Comparison of ENCODE assay signal across 1 fruit fly cellular context in the genomic region with DNA sequence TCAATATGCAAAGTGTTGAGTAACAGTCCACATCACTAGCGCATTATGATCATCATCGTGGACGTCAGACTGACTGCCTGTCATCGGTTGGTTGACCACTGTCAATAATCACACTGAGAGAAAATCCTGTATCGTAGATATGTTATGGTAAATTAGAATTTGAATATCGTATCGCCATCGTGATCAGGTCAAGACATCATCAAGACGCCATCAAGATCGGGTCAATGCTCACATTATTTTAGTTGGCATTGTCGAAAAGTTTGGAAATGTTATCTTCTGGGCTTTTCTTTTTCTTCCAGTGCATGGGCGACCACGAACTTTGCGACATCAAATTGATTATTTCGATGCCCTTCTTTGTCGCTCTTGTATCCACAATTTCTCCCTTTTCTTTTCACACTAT.
TF ChIP-seq lines count a peak whose summit lies in the region.

No protein-coding gene starts in this region.

TF ChIP-seq in whole organism, embryonic, 481 proteins besides CTCF, POLR2A, EP300 and RAD21 (continued from another document and continues in another):
- peak; percentile 60 for TF ChIP-seq CG4617 (GFP tag; optimal IDR thresholded peaks at IDR 0.05; lab: Kevin White, UChicago; ENCODE audit: borderline replicate concordance)
- peak; percentile 86 for TF ChIP-seq CG17829 (tag; optimal IDR thresholded peaks at IDR 0.05; lab: Kevin White, UChicago)
- TF ChIP-seq CG31365 (tag; optimal IDR thresholded peaks at IDR 0.05; lab: Kevin White, UChicago): peak; percentile 73
- no peak for TF ChIP-seq B-H2 (GFP tag; optimal IDR thresholded peaks at IDR 0.05; lab: Kevin White, UChicago)
- peak; percentile 83 for TF ChIP-seq CG14710 (tag; optimal IDR thresholded peaks at IDR 0.05; lab: Kevin White, UChicago)
- TF ChIP-seq CG2712 (tag; optimal IDR thresholded peaks at IDR 0.05; lab: Kevin White, UChicago): peak; percentile 88
- TF ChIP-seq CG1832 (GFP tag; optimal IDR thresholded peaks at IDR 0.05; lab: Kevin White, UChicago): no peak
- TF ChIP-seq CG2875 (GFP tag; optimal IDR thresholded peaks at IDR 0.05; lab: Kevin White, UChicago): peak; percentile 92
- peak; percentile 82 for TF ChIP-seq CG6689 (GFP tag; IDR thresholded peaks at IDR 0.05; lab: Robert Waterston, UW)
- TF ChIP-seq CG4282 (GFP tag; optimal IDR thresholded peaks at IDR 0.05; lab: Kevin White, UChicago): peak; percentile 78
- TF ChIP-seq ERR (GFP tag; optimal IDR thresholded peaks at IDR 0.05; lab: Kevin White, UChicago): peak; percentile 84
- peak; percentile 90 for TF ChIP-seq CG8924 (tag; optimal IDR thresholded peaks at IDR 0.05; lab: Kevin White, UChicago)
- TF ChIP-seq CG7556 (GFP tag; optimal IDR thresholded peaks at IDR 0.05; lab: Kevin White, UChicago): peak; percentile 91
- TF ChIP-seq Spps (tag; optimal IDR thresholded peaks at IDR 0.05; lab: Kevin White, UChicago): peak; percentile 78
- no peak for TF ChIP-seq z (GFP tag; IDR thresholded peaks at IDR 0.05; lab: Robert Waterston, UW)
- peak; percentile 93 for TF ChIP-seq Dad (GFP tag; optimal IDR thresholded peaks at IDR 0.05; lab: Kevin White, UChicago)
- TF ChIP-seq tup (GFP tag; optimal IDR thresholded peaks at IDR 0.05; lab: Kevin White, UChicago): peak; percentile 79
- peak; percentile 86 for TF ChIP-seq NK7.1 (GFP tag; optimal IDR thresholded peaks at IDR 0.05; lab: Kevin White, UChicago)
- TF ChIP-seq CG6175 (GFP tag; IDR thresholded peaks at IDR 0.05; lab: Robert Waterston, UW): peak; percentile 49; the same call in 1 of the 3 replicates
- peak; percentile 84 for TF ChIP-seq gcm2 (GFP tag; optimal IDR thresholded peaks at IDR 0.05; lab: Kevin White, UChicago)
- TF ChIP-seq Bgb (GFP tag; IDR thresholded peaks at IDR 0.05; lab: Robert Waterston, UW; ENCODE audit: partially characterized antibody): no peak
- peak; percentile 88 for TF ChIP-seq fu2 (GFP tag; optimal IDR thresholded peaks at IDR 0.05; lab: Kevin White, UChicago)
- TF ChIP-seq Hsf (GFP tag; optimal IDR thresholded peaks at IDR 0.05; lab: Kevin White, UChicago): peak; percentile 91
- TF ChIP-seq Drgx (GFP tag; IDR thresholded peaks at IDR 0.05; lab: Robert Waterston, UW): peak; percentile 63
- TF ChIP-seq br (optimal IDR thresholded peaks at IDR 0.05; lab: Kevin White, UChicago): no peak
- peak; percentile 83 for TF ChIP-seq CG6254 (GFP tag; optimal IDR thresholded peaks at IDR 0.05; lab: Kevin White, UChicago)
- peak; percentile 95 for TF ChIP-seq dmrt99B (tag; optimal IDR thresholded peaks at IDR 0.05; lab: Kevin White, UChicago)
- no peak for TF ChIP-seq CG34224 (GFP tag; IDR thresholded peaks at IDR 0.05; lab: Robert Waterston, UW; ENCODE audit: partially characterized antibody)
- peak; percentile 87 for TF ChIP-seq repo (GFP tag; optimal IDR thresholded peaks at IDR 0.05; lab: Kevin White, UChicago)
- TF ChIP-seq MTF-1 (GFP tag; optimal IDR thresholded peaks at IDR 0.05; lab: Kevin White, UChicago; ENCODE audit: borderline replicate concordance): peak; percentile 86
- no peak for TF ChIP-seq prd (optimal IDR thresholded peaks at IDR 0.05; lab: Kevin White, UChicago)
- TF ChIP-seq prd (GFP tag; IDR thresholded peaks at IDR 0.05; lab: Robert Waterston, UW): peak; percentile 87
- peak; percentile 48 for TF ChIP-seq mirr (GFP tag; optimal IDR thresholded peaks at IDR 0.05; lab: Kevin White, UChicago)
- TF ChIP-seq p53 (GFP tag; optimal IDR thresholded peaks at IDR 0.05; lab: Kevin White, UChicago): peak; percentile 80
- TF ChIP-seq Lhr (GFP tag; optimal IDR thresholded peaks at IDR 0.05; lab: Kevin White, UChicago): peak; percentile 72
- TF ChIP-seq CG9215 (GFP tag; IDR thresholded peaks at IDR 0.05; lab: Robert Waterston, UW): peak; percentile 43; the same call in 1 of the 2 replicates
- TF ChIP-seq Asciz (GFP tag; optimal IDR thresholded peaks at IDR 0.05; lab: Kevin White, UChicago): peak; percentile 91
- peak; percentile 56; the same call in 1 of the 3 replicates for TF ChIP-seq CG7357 (GFP tag; IDR thresholded peaks at IDR 0.05; lab: Robert Waterston, UW)
- no peak for TF ChIP-seq sna (GFP tag; IDR thresholded peaks at IDR 0.05; lab: Robert Waterston, UW; ENCODE audit: partially characterized antibody)
- peak; percentile 79 for TF ChIP-seq CG3281 (GFP tag; optimal IDR thresholded peaks at IDR 0.05; lab: Kevin White, UChicago)
- peak; percentile 84 for TF ChIP-seq slp2 (GFP tag; optimal IDR thresholded peaks at IDR 0.05; lab: Kevin White, UChicago)
- peak; percentile 80 for TF ChIP-seq CG14441 (GFP tag; IDR thresholded peaks at IDR 0.05; lab: Robert Waterston, UW)
- TF ChIP-seq zen2 (GFP tag; IDR thresholded peaks at IDR 0.05; lab: Robert Waterston, UW; ENCODE audit: partially characterized antibody): no peak
- TF ChIP-seq ase (GFP tag; IDR thresholded peaks at IDR 0.05; lab: Robert Waterston, UW): peak; percentile 71; the same call in 2 of the 3 replicates
- TF ChIP-seq CG17912 (GFP tag; optimal IDR thresholded peaks at IDR 0.05; lab: Kevin White, UChicago): peak; percentile 80
- TF ChIP-seq chm (GFP tag; IDR thresholded peaks at IDR 0.05; lab: Robert Waterston, UW): peak; percentile 74; the same call in 1 of the 2 replicates
- TF ChIP-seq CG13296 (GFP tag; optimal IDR thresholded peaks at IDR 0.05; lab: Kevin White, UChicago): peak; percentile 79
- peak; percentile 96 for TF ChIP-seq unpg (GFP tag; optimal IDR thresholded peaks at IDR 0.05; lab: Kevin White, UChicago)
- no peak for TF ChIP-seq hb (GFP tag; IDR thresholded peaks at IDR 0.05; lab: Robert Waterston, UW; ENCODE audit: partially characterized antibody)
- peak; percentile 32 for TF ChIP-seq CG7987 (GFP tag; optimal IDR thresholded peaks at IDR 0.05; lab: Kevin White, UChicago)
- peak; percentile 86 for TF ChIP-seq ttk (GFP tag; IDR thresholded peaks at IDR 0.05; lab: Robert Waterston, UW)
- peak; percentile 62 for TF ChIP-seq CG15514 (GFP tag; optimal IDR thresholded peaks at IDR 0.05; lab: Kevin White, UChicago)
- peak; percentile 80 for TF ChIP-seq lmd (GFP tag; IDR thresholded peaks at IDR 0.05; lab: Robert Waterston, UW)
- peak; percentile 93 for TF ChIP-seq PHDP (tag; optimal IDR thresholded peaks at IDR 0.05; lab: Kevin White, UChicago)
- TF ChIP-seq CG30020 (tag; optimal IDR thresholded peaks at IDR 0.05; lab: Kevin White, UChicago): peak; percentile 26
- TF ChIP-seq CG18619 (GFP tag; optimal IDR thresholded peaks at IDR 0.05; lab: Kevin White, UChicago): peak; percentile 86
- peak; percentile 87 for TF ChIP-seq nerfin-1 (tag; optimal IDR thresholded peaks at IDR 0.05; lab: Kevin White, UChicago)
- no peak for TF ChIP-seq Dref (GFP tag; IDR thresholded peaks at IDR 0.05; lab: Robert Waterston, UW)
- TF ChIP-seq dpn (GFP tag; optimal IDR thresholded peaks at IDR 0.05; lab: Kevin White, UChicago): peak; percentile 91 to 94
- peak; percentile 92 for TF ChIP-seq CG8388 (GFP tag; optimal IDR thresholded peaks at IDR 0.05; lab: Kevin White, UChicago)
- no peak for TF ChIP-seq GATAe (GFP tag; conservative IDR thresholded peaks at IDR 0.05; lab: Robert Waterston, UW)
- TF ChIP-seq CG33557 (GFP tag; optimal IDR thresholded peaks at IDR 0.05; lab: Kevin White, UChicago): peak; percentile 85
- TF ChIP-seq CG6683 (GFP tag; optimal IDR thresholded peaks at IDR 0.05; lab: Kevin White, UChicago): peak; percentile 66
- TF ChIP-seq sr (GFP tag; IDR thresholded peaks at IDR 0.05; lab: Robert Waterston, UW): no peak; the same call in 2 of the 3 replicates
- peak; percentile 72 for TF ChIP-seq croc (GFP tag; conservative IDR thresholded peaks at IDR 0.05; lab: Robert Waterston, UW)
- TF ChIP-seq eve (GFP tag; optimal IDR thresholded peaks at IDR 0.05; lab: Kevin White, UChicago): peak in 1 of 2 experiments; percentile 96
- TF ChIP-seq knrl (GFP tag; IDR thresholded peaks at IDR 0.05; lab: Robert Waterston, UW; ENCODE audit: partially characterized antibody): no peak
- TF ChIP-seq amos (GFP tag; IDR thresholded peaks at IDR 0.05; lab: Robert Waterston, UW; ENCODE audit: partially characterized antibody): no peak
- TF ChIP-seq Hr39 (optimal IDR thresholded peaks at IDR 0.05; lab: Kevin White, UChicago): no peak
- no peak for TF ChIP-seq bigmax (GFP tag; optimal IDR thresholded peaks at IDR 0.05; lab: Kevin White, UChicago)
- TF ChIP-seq lov (optimal IDR thresholded peaks at IDR 0.05; lab: Kevin White, UChicago): no peak
- peak; percentile 80; the same call in 2 of the 3 replicates for TF ChIP-seq lov (GFP tag; IDR thresholded peaks at IDR 0.05; lab: Robert Waterston, UW)
- 0 out of 2 replicates have a peak, but pooled peaks have one; percentile 36 for TF ChIP-seq ham (GFP tag; IDR thresholded peaks at IDR 0.05; lab: Robert Waterston, UW)
- no peak for TF ChIP-seq Dp (GFP tag; optimal IDR thresholded peaks at IDR 0.05; lab: Kevin White, UChicago)
- peak; percentile 71 for TF ChIP-seq nau (GFP tag; optimal IDR thresholded peaks at IDR 0.05; lab: Kevin White, UChicago)
- peak; percentile 86 for TF ChIP-seq Sox100B (GFP tag; optimal IDR thresholded peaks at IDR 0.05; lab: Kevin White, UChicago)
- TF ChIP-seq CG6765 (GFP tag; optimal IDR thresholded peaks at IDR 0.05; lab: Kevin White, UChicago): peak; percentile 80
- peak; percentile 86 for TF ChIP-seq Side (GFP tag; optimal IDR thresholded peaks at IDR 0.05; lab: Kevin White, UChicago)
- TF ChIP-seq CG12744 (GFP tag; optimal IDR thresholded peaks at IDR 0.05; lab: Kevin White, UChicago): peak; percentile 72
- no peak for TF ChIP-seq Kr (GFP tag; optimal IDR thresholded peaks at IDR 0.05; lab: Kevin White, UChicago)
- TF ChIP-seq CG11723 (GFP tag; optimal IDR thresholded peaks at IDR 0.05; lab: Kevin White, UChicago): peak; percentile 87
- no peak for TF ChIP-seq toy (GFP tag; IDR thresholded peaks at IDR 0.05; lab: Robert Waterston, UW)
- TF ChIP-seq CG3407 (GFP tag; optimal IDR thresholded peaks at IDR 0.05; lab: Kevin White, UChicago): peak; percentile 80
- TF ChIP-seq CG2116 (GFP tag; optimal IDR thresholded peaks at IDR 0.05; lab: Kevin White, UChicago): peak; percentile 53
- peak; percentile 65 for TF ChIP-seq CG12236 (GFP tag; optimal IDR thresholded peaks at IDR 0.05; lab: Kevin White, UChicago)
- no peak for TF ChIP-seq HLH4C (GFP tag; IDR thresholded peaks at IDR 0.05; lab: Robert Waterston, UW; ENCODE audit: partially characterized antibody)
- TF ChIP-seq psq (GFP tag; optimal IDR thresholded peaks at IDR 0.05; lab: Kevin White, UChicago): peak; percentile 76
- TF ChIP-seq Oli (tag; optimal IDR thresholded peaks at IDR 0.05; lab: Kevin White, UChicago): peak; percentile 94
- TF ChIP-seq CG9609 (GFP tag; optimal IDR thresholded peaks at IDR 0.05; lab: Kevin White, UChicago): peak; percentile 92
- peak; percentile 67 for TF ChIP-seq CG18011 (GFP tag; optimal IDR thresholded peaks at IDR 0.05; lab: Kevin White, UChicago)
- no peak for TF ChIP-seq CG7271 (tag; optimal IDR thresholded peaks at IDR 0.05; lab: Kevin White, UChicago)
- TF ChIP-seq az2 (GFP tag; optimal IDR thresholded peaks at IDR 0.05; lab: Kevin White, UChicago): peak; percentile 91
- no peak for TF ChIP-seq unc-4 (GFP tag; IDR thresholded peaks at IDR 0.05; lab: Robert Waterston, UW; ENCODE audit: partially characterized antibody)
- TF ChIP-seq CG17568 (GFP tag; optimal IDR thresholded peaks at IDR 0.05; lab: Kevin White, UChicago): peak; percentile 88
- TF ChIP-seq CG1602 (GFP tag; optimal IDR thresholded peaks at IDR 0.05; lab: Kevin White, UChicago): peak; percentile 85
- peak; percentile 89 for TF ChIP-seq ken (GFP tag; IDR thresholded peaks at IDR 0.05; lab: Robert Waterston, UW)
- peak; percentile 90 for TF ChIP-seq HmgZ (tag; optimal IDR thresholded peaks at IDR 0.05; lab: Kevin White, UChicago)
- peak in 1 of 3 experiments; percentile 69 for TF ChIP-seq Stat92E (GFP tag; optimal IDR thresholded peaks at IDR 0.05; lab: Kevin White, UChicago)
- no peak for TF ChIP-seq D (optimal IDR thresholded peaks at IDR 0.05; lab: Kevin White, UChicago)
- TF ChIP-seq D (GFP tag; optimal IDR thresholded peaks at IDR 0.05; lab: Kevin White, UChicago): peak; percentile 88
- peak; percentile 22 for TF ChIP-seq Sry-β (GFP tag; optimal IDR thresholded peaks at IDR 0.05; lab: Kevin White, UChicago)
- TF ChIP-seq CG14667 (GFP tag; IDR thresholded peaks at IDR 0.05; lab: Robert Waterston, UW): peak; percentile 78
- TF ChIP-seq ato (GFP tag; IDR thresholded peaks at IDR 0.05; lab: Robert Waterston, UW; ENCODE audit: partially characterized antibody): no peak
- TF ChIP-seq CG6854 (GFP tag; optimal IDR thresholded peaks at IDR 0.05; lab: Kevin White, UChicago): peak; percentile 24
- TF ChIP-seq CG12299 (tag; optimal IDR thresholded peaks at IDR 0.05; lab: Kevin White, UChicago): peak; percentile 88
- peak in 1 of 2 experiments; percentile 92 for TF ChIP-seq Hr78 (GFP tag; optimal IDR thresholded peaks at IDR 0.05; lab: Kevin White, UChicago)
- TF ChIP-seq so (GFP tag; IDR thresholded peaks at IDR 0.05; lab: Robert Waterston, UW): peak; percentile 65; the same call in 2 of the 3 replicates
- TF ChIP-seq Dip2 (GFP tag; IDR thresholded peaks at IDR 0.05; lab: Robert Waterston, UW): no peak
- TF ChIP-seq zfh2 (GFP tag; optimal IDR thresholded peaks at IDR 0.05; lab: Kevin White, UChicago): peak; percentile 82
- TF ChIP-seq yki (optimal IDR thresholded peaks at IDR 0.05; lab: Kevin White, UChicago): no peak
- TF ChIP-seq CG2199 (GFP tag; IDR thresholded peaks at IDR 0.05; lab: Robert Waterston, UW): 0 out of 3 replicates have a peak, but pooled peaks have one; percentile 43
- TF ChIP-seq pros (GFP tag; optimal IDR thresholded peaks at IDR 0.05; lab: Kevin White, UChicago): peak; percentile 72
- peak; percentile 22; the same call in 1 of the 2 replicates for TF ChIP-seq Adf1 (GFP tag; IDR thresholded peaks at IDR 0.05; lab: Robert Waterston, UW)
- no peak for TF ChIP-seq CG7963 (GFP tag; IDR thresholded peaks at IDR 0.05; lab: Robert Waterston, UW; ENCODE audit: partially characterized antibody)
- TF ChIP-seq CG31388 (GFP tag; optimal IDR thresholded peaks at IDR 0.05; lab: Kevin White, UChicago): peak; percentile 72
- peak; percentile 70; the same call in 1 of the 2 replicates for TF ChIP-seq CG4730 (GFP tag; IDR thresholded peaks at IDR 0.05; lab: Robert Waterston, UW)
- TF ChIP-seq CG4360 (GFP tag; IDR thresholded peaks at IDR 0.05; lab: Robert Waterston, UW): peak; percentile 48; the same call in 1 of the 2 replicates
- TF ChIP-seq gsb-n (tag; optimal IDR thresholded peaks at IDR 0.05; lab: Kevin White, UChicago): peak; percentile 90
- peak; percentile 52 for TF ChIP-seq CG7928 (GFP tag; optimal IDR thresholded peaks at IDR 0.05; lab: Kevin White, UChicago)
- TF ChIP-seq CG4707 (GFP tag; optimal IDR thresholded peaks at IDR 0.05; lab: Kevin White, UChicago): peak; percentile 84
- TF ChIP-seq phol (tag; optimal IDR thresholded peaks at IDR 0.05; lab: Kevin White, UChicago): peak; percentile 92
- TF ChIP-seq CG9932 (GFP tag; IDR thresholded peaks at IDR 0.05; lab: Robert Waterston, UW): peak; percentile 56; the same call in 1 of the 2 replicates
